Worm (Caenorhabditis elegans): ENCODE results near the gene F16G10.13.

DNA sequence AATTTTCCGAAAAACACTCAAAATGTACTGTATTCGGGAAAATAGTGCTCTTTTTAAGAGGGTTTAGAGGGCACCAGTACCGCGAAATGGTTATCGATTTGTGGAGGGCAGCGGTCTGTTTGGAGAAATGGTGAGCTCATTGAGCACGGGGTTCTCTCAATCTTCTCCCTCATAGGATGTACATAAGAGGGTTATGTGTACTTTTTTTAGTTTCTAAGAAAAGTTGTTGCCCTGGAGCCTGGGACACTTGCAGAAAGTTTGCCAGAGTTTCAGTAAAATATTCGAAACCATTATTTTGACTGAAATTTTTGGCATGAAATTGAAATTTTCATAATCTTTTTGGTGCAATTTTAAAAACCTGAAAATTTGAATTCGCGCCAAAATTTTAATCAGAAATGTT lies 43.2 kb downstream of the F16G10.13 start, which contains the start of gene F43C11.10:
- no peak for TF ChIP-seq ceh-82 (tag; optimal IDR thresholded peaks at IDR 0.05)
- TF ChIP-seq nhr-76 (tag; optimal IDR thresholded peaks at IDR 0.05) = no peak
- no peak for TF ChIP-seq ztf-11 (tag; optimal IDR thresholded peaks at IDR 0.05)
- no peak for TF ChIP-seq unc-62 (GFP tag; optimal IDR thresholded peaks at IDR 0.05)

Data from whole organism, L3 larva.